Fruit fly (Drosophila melanogaster) whole organism, embryonic: ENCODE results near the gene CG16710.
A peak's percentile ranks its signal among the peaks of the same experiment; 100 is the strongest.

Experiments used
- Bgb ChIP-seq: fragments of 200-800 bp; sonication (Bioruptor generic); IDR thresholded peaks from 2 replicates; pipeline ENCODE4 v1.3.6; 2022; ENCODE audit warnings: missing biosample characterization, missing genetic modification characterization; ENCODE audit not compliant: partially characterized antibody
- Blimp-1 ChIP-seq: fragments of 200-800 bp; sonication (Bioruptor generic); optimal IDR thresholded peaks from 3 replicates; lab custom pipeline; 2018; ENCODE audit warnings: missing biosample characterization, missing genetic modification characterization, mild to moderate bottlenecking, moderate library complexity, missing genetic modification reagents
- CG11085 ChIP-seq: fragments of 200-800 bp; sonication (Bioruptor generic); IDR thresholded peaks from 2 replicates; pipeline ENCODE4 v1.3.6; 2022; ENCODE audit warnings: missing biosample characterization, missing genetic modification characterization
- CG11398 ChIP-seq: fragments of 200-800 bp; sonication (Bioruptor generic); optimal IDR thresholded peaks from 2 replicates; lab custom pipeline; 2016; ENCODE audit warnings: missing biosample characterization, missing genetic modification characterization
- CG12155 ChIP-seq: fragments of 200-800 bp; sonication (Bioruptor generic); optimal IDR thresholded peaks from 3 replicates; lab custom pipeline; 2016; ENCODE audit warnings: missing biosample characterization, missing genetic modification characterization
- CG13123 ChIP-seq: fragments of 200-800 bp; sonication (Bioruptor generic); optimal IDR thresholded peaks from 2 replicates; lab custom pipeline; 2016; ENCODE audit warnings: missing biosample characterization, missing genetic modification characterization
- CG15514 ChIP-seq: fragments of 200-800 bp; sonication (Bioruptor generic); optimal IDR thresholded peaks from 3 replicates; lab custom pipeline; 2017; ENCODE audit warnings: missing biosample characterization, missing genetic modification characterization, mild to moderate bottlenecking, moderate library complexity, missing genetic modification reagents
- CG15696 ChIP-seq: fragments of 200-800 bp; sonication (Bioruptor generic); optimal IDR thresholded peaks from 2 replicates; lab custom pipeline; 2019; ENCODE audit warnings: missing biosample characterization, mild to moderate bottlenecking, missing genetic modification characterization, moderate library complexity
- CG17612 ChIP-seq: fragments of 200-800 bp; sonication (Bioruptor generic); IDR thresholded peaks from 2 replicates; pipeline ENCODE4 v1.3.6; 2022; ENCODE audit warnings: missing biosample characterization, missing genetic modification characterization
- CG1832 ChIP-seq: fragments of 200-800 bp; sonication (Bioruptor generic); optimal IDR thresholded peaks from 2 replicates; lab custom pipeline; 2017; ENCODE audit warnings: missing biosample characterization, mild to moderate bottlenecking, missing genetic modification characterization, inconsistent platforms
- CG2129 ChIP-seq: fragments of 200-800 bp; sonication (Bioruptor generic); IDR thresholded peaks from 2 replicates; pipeline ENCODE4 v1.3.6; 2022; ENCODE audit warnings: missing biosample characterization, missing genetic modification characterization; ENCODE audit not compliant: partially characterized antibody
- CG2202 ChIP-seq: fragments of 200-800 bp; sonication (Bioruptor generic); optimal IDR thresholded peaks from 2 replicates; lab custom pipeline; 2018; ENCODE audit warnings: missing biosample characterization, mild to moderate bottlenecking, missing genetic modification characterization
- CG3407 ChIP-seq: fragments of 200-800 bp; sonication (Bioruptor generic); optimal IDR thresholded peaks from 2 replicates; lab custom pipeline; 2018; ENCODE audit warnings: missing biosample characterization, mild to moderate bottlenecking, missing genetic modification characterization
- CG34224 ChIP-seq: fragments of 200-800 bp; sonication (Bioruptor generic); IDR thresholded peaks from 3 replicates; pipeline ENCODE4 v1.3.6; 2022; ENCODE audit warnings: missing biosample characterization, missing genetic modification characterization; ENCODE audit not compliant: partially characterized antibody
- CG5953 ChIP-seq: fragments of 200-800 bp; sonication (Bioruptor generic); IDR thresholded peaks from 2 replicates; pipeline ENCODE4 v1.3.6; 2022; ENCODE audit warnings: missing biosample characterization, missing genetic modification characterization
- CG6254 ChIP-seq: fragments of 200-800 bp; sonication (Bioruptor generic); optimal IDR thresholded peaks from 3 replicates; lab custom pipeline; 2017; ENCODE audit warnings: mild to moderate bottlenecking, missing biosample characterization, missing genetic modification reagents, missing genetic modification characterization
- CG6272 ChIP-seq: fragments of 200-800 bp; sonication (Bioruptor generic); IDR thresholded peaks from 2 replicates; pipeline ENCODE4 v1.3.6; 2022; ENCODE audit warnings: missing biosample characterization, missing genetic modification characterization
- CG6813 ChIP-seq: fragments of 200-800 bp; sonication (Bioruptor generic); optimal IDR thresholded peaks from 2 replicates; lab custom pipeline; 2017; ENCODE audit warnings: missing biosample characterization, missing genetic modification characterization, mild to moderate bottlenecking, moderate library complexity, missing genetic modification reagents
- CG6854 ChIP-seq: fragments of 200-800 bp; sonication (Bioruptor generic); optimal IDR thresholded peaks from 3 replicates; lab custom pipeline; 2017; ENCODE audit warnings: missing biosample characterization, mild to moderate bottlenecking, missing genetic modification characterization
- CG7963 ChIP-seq: fragments of 200-800 bp; sonication (Bioruptor generic); IDR thresholded peaks from 3 replicates; pipeline ENCODE4 v1.3.6; 2022; ENCODE audit warnings: missing biosample characterization, missing genetic modification characterization; ENCODE audit not compliant: partially characterized antibody
- CG8359 ChIP-seq: fragments of 200-800 bp; sonication (Bioruptor generic); optimal IDR thresholded peaks from 2 replicates; lab custom pipeline; 2017; ENCODE audit warnings: missing biosample characterization, mild to moderate bottlenecking, missing genetic modification characterization, borderline replicate concordance
- CG9932 ChIP-seq: fragments of 200-800 bp; sonication (Bioruptor generic); IDR thresholded peaks from 2 replicates; pipeline ENCODE4 v1.3.6; 2022; ENCODE audit warnings: missing biosample characterization, missing genetic modification characterization
- Dek ChIP-seq: fragments of 200-800 bp; sonication (Bioruptor generic); optimal IDR thresholded peaks from 3 replicates; lab custom pipeline; 2019; ENCODE audit warnings: missing biosample characterization, mild to moderate bottlenecking, missing genetic modification characterization, moderate library complexity
- Drgx ChIP-seq: fragments of 200-800 bp; sonication (Bioruptor generic); IDR thresholded peaks from 2 replicates; pipeline ENCODE4 v1.3.6; 2022; ENCODE audit warnings: missing biosample characterization, missing genetic modification characterization
- Ets65A ChIP-seq: fragments of 200-800 bp; sonication (Bioruptor generic); peaks from one replicate; lab custom pipeline; 2016; ENCODE audit warnings: missing biosample characterization, missing genetic modification characterization
- Hr51 ChIP-seq, 2 experiments: fragments of 200-800 bp; sonication (Bioruptor generic); optimal IDR thresholded peaks; 2 replicates in 1 of 2; 3 replicates in 1 of 2; lab custom pipeline; 2016 to 2018; ENCODE audit warnings: missing biosample characterization in 2 of 2, missing genetic modification characterization in 2 of 2, mild to moderate bottlenecking in 1 of 2, moderate library complexity in 1 of 2
- MESR4 ChIP-seq: fragments of 200-800 bp; sonication (Bioruptor generic); optimal IDR thresholded peaks from 2 replicates; lab custom pipeline; 2018; ENCODE audit warnings: missing biosample characterization, mild to moderate bottlenecking, missing genetic modification characterization, moderate library complexity
- Meics ChIP-seq: fragments of 200-800 bp; sonication (Bioruptor generic); optimal IDR thresholded peaks from 2 replicates; lab custom pipeline; 2017; ENCODE audit warnings: missing biosample characterization, mild to moderate bottlenecking, missing genetic modification characterization
- Oli ChIP-seq: fragments of 200-800 bp; sonication (Bioruptor generic); optimal IDR thresholded peaks from 2 replicates; lab custom pipeline; 2018; ENCODE audit warnings: missing biosample characterization, mild to moderate bottlenecking, missing genetic modification characterization, moderate library complexity
- Optix ChIP-seq: fragments of 200-800 bp; sonication (Bioruptor generic); IDR thresholded peaks from 3 replicates; pipeline ENCODE4 v1.3.6; 2022; ENCODE audit warnings: missing biosample characterization, missing genetic modification characterization
- Pdp1 ChIP-seq, 2 experiments: fragments of 200-800 bp; sonication (Bioruptor generic); optimal IDR thresholded peaks; 3 replicates each; lab custom pipeline; 2016; ENCODE audit warnings: missing biosample characterization in 2 of 2, missing genetic modification characterization in 2 of 2, mild to moderate bottlenecking in 1 of 2, moderate library complexity in 1 of 2
- Ssrp ChIP-seq: fragments of 200-800 bp; sonication (Bioruptor generic); optimal IDR thresholded peaks from 2 replicates; lab custom pipeline; 2018; ENCODE audit warnings: missing biosample characterization, mild to moderate bottlenecking, missing genetic modification characterization, moderate library complexity
- Stat92E ChIP-seq, 3 experiments: fragments of >200 bp in 2 of 3; fragments of 200-800 bp in 1 of 3; sonication (Bioruptor generic) in 1 of 3; optimal IDR thresholded peaks; 2 replicates each; lab custom pipeline; 2017 to 2019; ENCODE audit warnings: missing biosample characterization in 3 of 3, missing genetic modification characterization in 3 of 3, mild to moderate bottlenecking in 1 of 3, moderate library complexity in 1 of 3
- bowl ChIP-seq: fragments of 200-800 bp; sonication (Bioruptor generic); IDR thresholded peaks from 2 replicates; pipeline ENCODE4 v1.3.6; 2022; ENCODE audit warnings: missing biosample characterization, missing genetic modification characterization
- fru ChIP-seq: fragments of >200 bp; optimal IDR thresholded peaks from 2 replicates; lab custom pipeline; 2017
- ind ChIP-seq: fragments of 200-800 bp; sonication (Bioruptor generic); optimal IDR thresholded peaks from 3 replicates; lab custom pipeline; 2016; ENCODE audit warnings: missing biosample characterization, missing genetic modification characterization
- inv ChIP-seq: fragments of 200-800 bp; sonication (Bioruptor generic); IDR thresholded peaks from 2 replicates; pipeline ENCODE4 v1.3.6; 2022; ENCODE audit warnings: missing biosample characterization, missing genetic modification characterization; ENCODE audit not compliant: partially characterized antibody
- kah ChIP-seq: fragments of 200-800 bp; sonication (Bioruptor generic); optimal IDR thresholded peaks from 2 replicates; lab custom pipeline; 2018; ENCODE audit warnings: missing biosample characterization, mild to moderate bottlenecking, missing genetic modification characterization
- kay ChIP-seq: fragments of 200-800 bp; sonication (Bioruptor generic); optimal IDR thresholded peaks from 2 replicates; lab custom pipeline; 2016; ENCODE audit warnings: missing biosample characterization, missing genetic modification characterization
- ken ChIP-seq: fragments of 200-800 bp; sonication (Bioruptor generic); IDR thresholded peaks from 3 replicates; pipeline ENCODE4 v1.3.6; 2022; ENCODE audit warnings: missing biosample characterization, missing genetic modification characterization
- nmo ChIP-seq: fragments of 200-800 bp; sonication (Bioruptor generic); optimal IDR thresholded peaks from 2 replicates; lab custom pipeline; 2018; ENCODE audit warnings: missing biosample characterization, mild to moderate bottlenecking, missing genetic modification characterization, moderate library complexity
- onecut ChIP-seq: fragments of 200-800 bp; sonication (Bioruptor generic); IDR thresholded peaks from 2 replicates; pipeline ENCODE4 v1.3.6; 2022; ENCODE audit warnings: missing biosample characterization, missing genetic modification characterization
- repo ChIP-seq: fragments of 200-800 bp; sonication (Bioruptor generic); optimal IDR thresholded peaks from 2 replicates; lab custom pipeline; 2016; ENCODE audit warnings: missing biosample characterization, missing genetic modification characterization
- sc ChIP-seq, 3 experiments: fragments of >200 bp in 2 of 3; fragments of 200-800 bp in 1 of 3; sonication (Bioruptor generic) in 1 of 3; optimal IDR thresholded peaks; 2 replicates in 2 of 3; 3 replicates in 1 of 3; lab custom pipeline; 2017; ENCODE audit warnings: mild to moderate bottlenecking in 1 of 3, missing biosample characterization in 1 of 3, missing genetic modification characterization in 1 of 3, missing genetic modification reagents in 1 of 3
- schlank ChIP-seq: fragments of 200-800 bp; sonication (Bioruptor generic); optimal IDR thresholded peaks from 2 replicates; lab custom pipeline; 2018; ENCODE audit warnings: missing biosample characterization, mild to moderate bottlenecking, missing genetic modification characterization
- tna ChIP-seq: fragments of 200-800 bp; sonication (Bioruptor generic); IDR thresholded peaks from 2 replicates; pipeline ENCODE4 v1.3.6; 2022; ENCODE audit warnings: missing biosample characterization, missing genetic modification characterization; ENCODE audit not compliant: partially characterized antibody
- tx ChIP-seq: fragments of 200-800 bp; sonication (Bioruptor generic); optimal IDR thresholded peaks from 2 replicates; lab custom pipeline; 2016; ENCODE audit warnings: missing biosample characterization, missing genetic modification characterization

CG16710 gene

DNA sequence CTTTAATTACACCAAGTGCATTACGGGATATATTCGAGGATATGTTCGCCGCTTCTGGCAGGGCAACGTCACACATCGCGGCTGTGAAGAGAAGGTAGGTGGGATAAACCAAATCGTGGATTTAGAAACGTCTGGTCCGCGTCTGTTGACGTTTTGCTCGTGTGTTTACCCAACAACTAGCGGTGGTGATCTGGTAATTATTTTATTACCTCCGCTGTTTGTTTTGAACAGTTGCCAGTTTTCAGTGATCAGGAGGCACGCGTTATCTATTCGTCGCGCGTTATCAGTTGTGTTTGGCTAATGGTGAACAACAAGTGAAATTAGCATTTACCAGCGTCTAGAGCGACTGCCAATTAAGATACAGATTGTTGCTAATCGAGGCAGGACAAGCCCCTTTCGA lies 46.8 kb downstream of the CG16710 start (continued):
- peak; percentile 19 for TF ChIP-seq Dek (tag; lab: Kevin White, UChicago)
- peak; percentile 24 for TF ChIP-seq kah (GFP tag; lab: Kevin White, UChicago)
- no peak for TF ChIP-seq CG8359
- no peak for TF ChIP-seq CG12155
- no peak for TF ChIP-seq CG7963 (GFP tag; lab: Robert Waterston, UW)
- no peak for TF ChIP-seq Bgb (GFP tag; lab: Robert Waterston, UW)
- no peak for TF ChIP-seq fru (lab: Kevin White, UChicago)
- TF ChIP-seq CG3407, result peak; percentile 92
- TF ChIP-seq CG11085 (GFP tag; lab: Robert Waterston, UW), result no peak
- no peak for TF ChIP-seq CG2202
- peak; percentile 14 for TF ChIP-seq Blimp-1 (GFP tag; lab: Kevin White, UChicago)
- TF ChIP-seq CG6254 (GFP tag; lab: Kevin White, UChicago), result no peak
- no peak for TF ChIP-seq CG5953
- no peak for TF ChIP-seq CG17612 (GFP tag; lab: Robert Waterston, UW)
- TF ChIP-seq MESR4, result no peak
- TF ChIP-seq CG15696 (tag; lab: Kevin White, UChicago), result peak; percentile 30
- TF ChIP-seq nmo, result no peak
- no peak for TF ChIP-seq tna
- TF ChIP-seq Oli (tag; lab: Kevin White, UChicago), result no peak
- TF ChIP-seq CG1832 (GFP tag; lab: Kevin White, UChicago), result no peak
- TF ChIP-seq CG2129 (GFP tag; lab: Robert Waterston, UW), result no peak
- TF ChIP-seq tx (GFP tag; lab: Kevin White, UChicago), result no peak
- TF ChIP-seq Optix, result no peak
- TF ChIP-seq Stat92E (GFP tag; optimal IDR thresholded peaks at IDR 0.05; lab: Kevin White, UChicago), result no peak
- peak; percentile 86 for TF ChIP-seq CG6813 (GFP tag; lab: Kevin White, UChicago)
- TF ChIP-seq Ets65A (GFP tag; lab: Kevin White, UChicago), result no peak
- TF ChIP-seq Meics, result peak; percentile 62
- TF ChIP-seq CG11398 (GFP tag; lab: Kevin White, UChicago), result peak; percentile 29

DNA sequence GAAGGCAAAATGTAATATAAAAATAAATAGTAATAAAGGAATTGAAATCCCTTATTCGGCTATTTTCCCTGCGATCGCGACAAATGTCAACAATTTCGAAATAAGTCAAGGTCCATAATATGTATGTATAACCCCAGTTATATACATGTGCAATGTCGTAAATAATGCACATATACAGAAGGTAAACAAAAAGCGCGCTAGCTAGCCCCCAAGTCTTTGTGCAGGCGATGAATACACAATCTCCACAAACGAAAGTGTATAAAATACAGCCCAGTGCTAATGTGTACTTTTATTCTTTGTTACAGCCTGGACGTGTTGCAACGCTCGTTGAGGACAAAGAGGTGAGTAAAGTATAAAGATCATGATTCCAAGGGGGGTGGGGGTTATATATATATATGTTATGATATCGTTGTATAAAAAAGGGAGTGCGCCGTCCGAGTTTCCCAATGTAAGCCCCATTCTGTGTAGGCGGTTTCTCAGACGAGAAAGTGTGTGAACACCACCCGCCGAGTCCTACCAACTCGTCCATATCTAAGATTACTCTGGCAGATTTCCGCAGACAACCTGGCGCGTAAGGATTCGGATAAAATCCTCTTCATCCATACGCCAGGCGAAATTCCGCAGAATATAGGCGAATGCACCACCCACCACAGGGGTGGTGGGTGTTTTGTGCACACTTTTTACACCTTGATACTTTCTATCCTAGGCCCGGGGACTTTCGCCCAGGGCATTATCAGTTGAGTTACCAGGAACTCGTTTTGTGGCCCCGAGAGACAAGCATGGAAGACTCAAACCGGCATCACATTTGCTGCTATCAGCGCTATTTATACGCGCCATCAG lies 47.5 kb downstream of the CG16710 start:
- TF ChIP-seq schlank (tag; lab: Kevin White, UChicago) (no peak), bowl (GFP tag; lab: Robert Waterston, UW) (no peak), Drgx (peak; percentile 44), CG34224 (GFP tag; lab: Robert Waterston, UW) (peak; percentile 72), Ssrp (tag; lab: Kevin White, UChicago) (peak; percentile 55), CG13123 (GFP tag; lab: Kevin White, UChicago) (no peak), CG6854 (GFP tag; lab: Kevin White, UChicago) (peak; percentile 42), CG5953 (0 out of 2 replicates have a peak, but pooled peaks have one; percentile 34), kay (GFP tag; lab: Kevin White, UChicago) (no peak), CG17612 (GFP tag; lab: Robert Waterston, UW) (no peak), Pdp1 (GFP tag; optimal IDR thresholded peaks at IDR 0.05; lab: Kevin White, UChicago) (peak in 1 of 2 experiments; percentile 11), onecut (GFP tag; lab: Robert Waterston, UW) (peak; percentile 19; the same call in 1 of the 2 replicates), Bgb (GFP tag; lab: Robert Waterston, UW) (peak; percentile 79), CG15514 (GFP tag; lab: Kevin White, UChicago) (peak; percentile 25), ken (0 out of 3 replicates have a peak, but pooled peaks have one; percentile 40), repo (no peak), CG6272 (GFP tag; lab: Robert Waterston, UW) (0 out of 2 replicates have a peak, but pooled peaks have one; percentile 27), sc (optimal IDR thresholded peaks at IDR 0.05; lab: Kevin White, UChicago) (no peak), sc (GFP tag; optimal IDR thresholded peaks at IDR 0.05; lab: Kevin White, UChicago) (no peak), CG9932 (0 out of 2 replicates have a peak, but pooled peaks have one; percentile 12), CG2202 (peak; percentile 21), ind (GFP tag; lab: Kevin White, UChicago) (no peak), inv (GFP tag; lab: Robert Waterston, UW) (peak; percentile 45), Hr51 (GFP tag; optimal IDR thresholded peaks at IDR 0.05; lab: Kevin White, UChicago) (no peak)
